Fruit fly (Drosophila melanogaster): ENCODE results near the gene Tpt.

Gene Tpt

dm6 chr3L:8398763-8399445 is 6.2 kb downstream of the Tpt start (continued):
- TF ChIP-seq CG17912 (GFP tag; optimal IDR thresholded peaks at IDR 0.05) (no peak), tin (GFP tag; optimal IDR thresholded peaks at IDR 0.05) (peak; percentile 14), sna (GFP tag; IDR thresholded peaks at IDR 0.05; ENCODE audit: partially characterized antibody) (no peak), CG17328 (GFP tag; IDR thresholded peaks at IDR 0.05) (0 out of 2 replicates have a peak, but pooled peaks have one; percentile 16), ATbp (GFP tag; optimal IDR thresholded peaks at IDR 0.05) (peak; percentile 19), CG4820 (GFP tag; optimal IDR thresholded peaks at IDR 0.05) (peak; percentile 23), CG32532 (GFP tag; IDR thresholded peaks at IDR 0.05) (peak; percentile 47; the same call in 1 of the 2 replicates), row (GFP tag; IDR thresholded peaks at IDR 0.05) (peak; percentile 69; the same call in 2 of the 3 replicates), peb (GFP tag; IDR thresholded peaks at IDR 0.05) (0 out of 2 replicates have a peak, but pooled peaks have one; percentile 7), CTCF (GFP tag; optimal IDR thresholded peaks at IDR 0.05) (no peak), CG15479 (GFP tag; optimal IDR thresholded peaks at IDR 0.05) (no peak), MBD-R2 (GFP tag; IDR thresholded peaks at IDR 0.05) (no peak), pros (GFP tag; optimal IDR thresholded peaks at IDR 0.05) (no peak), unc-4 (GFP tag; IDR thresholded peaks at IDR 0.05; ENCODE audit: partially characterized antibody) (no peak), fd64A (GFP tag; optimal IDR thresholded peaks at IDR 0.05) (no peak), ci (GFP tag; IDR thresholded peaks at IDR 0.05) (no peak; the same call in 2 of the 3 replicates), bab2 (GFP tag; optimal IDR thresholded peaks at IDR 0.05) (peak; percentile 12), CG11247 (GFP tag; IDR thresholded peaks at IDR 0.05) (no peak), CG12219 (GFP tag; optimal IDR thresholded peaks at IDR 0.05) (no peak), CG4707 (GFP tag; optimal IDR thresholded peaks at IDR 0.05) (no peak), CG11456 (GFP tag; IDR thresholded peaks at IDR 0.05) (peak; percentile 65; the same call in 2 of the 3 replicates), pfk (GFP tag; optimal IDR thresholded peaks at IDR 0.05) (no peak), dmrt11E (tag; optimal IDR thresholded peaks at IDR 0.05) (peak; percentile 32), CG34422 (GFP tag; IDR thresholded peaks at IDR 0.05) (0 out of 3 replicates have a peak, but pooled peaks have one; percentile 9), Tbp (GFP tag; optimal IDR thresholded peaks at IDR 0.05) (no peak), Atf6 (GFP tag; IDR thresholded peaks at IDR 0.05) (no peak), ranshi (GFP tag; IDR thresholded peaks at IDR 0.05) (no peak), gcm (GFP tag; optimal IDR thresholded peaks at IDR 0.05) (no peak), Jarid2 (GFP tag; optimal IDR thresholded peaks at IDR 0.05) (no peak), zfh2 (GFP tag; optimal IDR thresholded peaks at IDR 0.05) (peak; percentile 29), CG10654 (GFP tag; optimal IDR thresholded peaks at IDR 0.05) (peak; percentile 22), sob (GFP tag; IDR thresholded peaks at IDR 0.05) (0 out of 2 replicates have a peak, but pooled peaks have one; percentile 23), CG2678 (tag; optimal IDR thresholded peaks at IDR 0.05) (no peak), grau (tag; optimal IDR thresholded peaks at IDR 0.05) (no peak), pb (GFP tag; optimal IDR thresholded peaks at IDR 0.05) (no peak), CG12236 (GFP tag; optimal IDR thresholded peaks at IDR 0.05) (no peak), sd (tag; optimal IDR thresholded peaks at IDR 0.05) (no peak), CG11093 (GFP tag; IDR thresholded peaks at IDR 0.05) (peak; percentile 15; the same call in 1 of the 3 replicates), CG33213 (GFP tag; optimal IDR thresholded peaks at IDR 0.05) (peak; percentile 8), CG10462 (GFP tag; optimal IDR thresholded peaks at IDR 0.05) (no peak), CG14441 (GFP tag; IDR thresholded peaks at IDR 0.05) (peak; percentile 68), Poxn (GFP tag; IDR thresholded peaks at IDR 0.05) (no peak), CG8765 (GFP tag; IDR thresholded peaks at IDR 0.05) (no peak), CG3407 (GFP tag; optimal IDR thresholded peaks at IDR 0.05) (no peak), slbo (GFP tag; IDR thresholded peaks at IDR 0.05) (peak; percentile 49), Deaf1 (tag; optimal IDR thresholded peaks at IDR 0.05) (no peak), CG14710 (tag; optimal IDR thresholded peaks at IDR 0.05) (peak; percentile 6), sens (GFP tag) (peak; percentile 83), Xrp1 (GFP tag; IDR thresholded peaks at IDR 0.05) (peak; percentile 64; the same call in 1 of the 2 replicates), Hsf (GFP tag; optimal IDR thresholded peaks at IDR 0.05) (peak; percentile 36), CG13775 (GFP tag; optimal IDR thresholded peaks at IDR 0.05) (no peak)

Measured in whole organism, embryonic.